Worm (Caenorhabditis elegans) whole organism, mixed stage, embryonic: ENCODE results near the gene F27E5.8.
A peak's percentile ranks its signal among the peaks of the same experiment; 100 is the strongest.

Source experiments
- M03D4.4 ChIP-seq: sonication (generic microtip); optimal IDR thresholded peaks from 2 replicates; lab custom pipeline; 2017; ENCODE audit warnings: mild to moderate bottlenecking, missing genetic modification characterization, missing compliant biosample characterization
- bed-3 ChIP-seq: fragments of 200-800 bp; sonication (Bioruptor generic); optimal IDR thresholded peaks from 3 replicates; lab custom pipeline; 2018; ENCODE audit warnings: mild to moderate bottlenecking, missing genetic modification characterization, moderate library complexity, missing compliant biosample characterization
- blmp-1 ChIP-seq: fragments of 150-350 bp; optimal IDR thresholded peaks from 2 replicates; lab custom pipeline; 2014; ENCODE audit warnings: missing biosample characterization, missing genetic modification characterization
- ceh-39 ChIP-seq: fragments of 150-350 bp; optimal IDR thresholded peaks from 2 replicates; lab custom pipeline; 2014; ENCODE audit warnings: missing biosample characterization, missing genetic modification characterization
- ceh-43 ChIP-seq: fragments of 200-800 bp; sonication (Bioruptor generic); optimal IDR thresholded peaks from 2 replicates; lab custom pipeline; 2018; ENCODE audit warnings: mild to moderate bottlenecking, missing genetic modification characterization, moderate library complexity, missing compliant biosample characterization
- ceh-83 ChIP-seq: fragments of 200-800 bp; sonication (Bioruptor generic); optimal IDR thresholded peaks from 2 replicates; lab custom pipeline; 2018; ENCODE audit warnings: mild to moderate bottlenecking, missing genetic modification characterization, missing compliant biosample characterization
- ces-1 ChIP-seq: fragments of 150-350 bp; optimal IDR thresholded peaks from 2 replicates; lab custom pipeline; 2014; ENCODE audit warnings: missing biosample characterization, missing genetic modification reagents, missing genetic modification characterization
- cnd-1 ChIP-seq: fragments of 200-800 bp; sonication (Bioruptor generic); optimal IDR thresholded peaks from 2 replicates; lab custom pipeline; 2018; ENCODE audit warnings: mild to moderate bottlenecking, missing genetic modification characterization, missing compliant biosample characterization
- drap-1 ChIP-seq: fragments of 200-800 bp; sonication (Bioruptor generic); optimal IDR thresholded peaks from 3 replicates; lab custom pipeline; 2018; ENCODE audit warnings: mild to moderate bottlenecking, missing genetic modification characterization, missing compliant biosample characterization
- elt-1 ChIP-seq: sonication (generic microtip); optimal IDR thresholded peaks from 2 replicates; lab custom pipeline; 2017; ENCODE audit warnings: missing genetic modification characterization, mild to moderate bottlenecking, missing compliant biosample characterization, antibody characterized with exemption, moderate library complexity, borderline replicate concordance; ENCODE audit not compliant: insufficient read depth
- elt-3 ChIP-seq: fragments of 150-350 bp; optimal IDR thresholded peaks from 2 replicates; lab custom pipeline; 2014; ENCODE audit warnings: missing biosample characterization, missing genetic modification characterization
- flh-1 ChIP-seq: fragments of 200-800 bp; sonication (Bioruptor generic); optimal IDR thresholded peaks from 2 replicates; lab custom pipeline; 2018; ENCODE audit warnings: mild to moderate bottlenecking, missing genetic modification characterization, moderate library complexity, missing compliant biosample characterization
- ham-2 ChIP-seq: fragments of 200-800 bp; sonication (Bioruptor generic); optimal IDR thresholded peaks from 2 replicates; lab custom pipeline; 2018; ENCODE audit warnings: mild to moderate bottlenecking, missing genetic modification characterization, missing compliant biosample characterization
- hlh-1 ChIP-seq: fragments of 150-350 bp; optimal IDR thresholded peaks from 2 replicates; lab custom pipeline; 2014; ENCODE audit warnings: missing biosample characterization, missing genetic modification reagents, missing genetic modification characterization
- lin-13 ChIP-seq: fragments of 150-350 bp; optimal IDR thresholded peaks from 2 replicates; lab custom pipeline; 2014; ENCODE audit warnings: missing biosample characterization, missing genetic modification characterization
- lin-32 ChIP-seq: fragments of 200-800 bp; sonication (Bioruptor generic); optimal IDR thresholded peaks from 2 replicates; lab custom pipeline; 2018; ENCODE audit warnings: mild to moderate bottlenecking, missing genetic modification characterization, missing compliant biosample characterization
- lsy-2 ChIP-seq: fragments of 150-350 bp; optimal IDR thresholded peaks from 2 replicates; lab custom pipeline; 2014; ENCODE audit warnings: missing biosample characterization, missing genetic modification characterization
- mab-5 ChIP-seq: fragments of 150-350 bp; optimal IDR thresholded peaks from 2 replicates; lab custom pipeline; 2014; ENCODE audit warnings: missing biosample characterization, missing genetic modification characterization
- mep-1 ChIP-seq: fragments of 150-350 bp; optimal IDR thresholded peaks from 2 replicates; lab custom pipeline; 2017; ENCODE audit warnings: missing biosample characterization, missing genetic modification reagents, missing genetic modification characterization, inconsistent platforms
- mls-2 ChIP-seq: sonication (generic microtip); optimal IDR thresholded peaks from 2 replicates; lab custom pipeline; 2016; ENCODE audit warnings: mild to moderate bottlenecking, missing genetic modification characterization, moderate library complexity, missing compliant biosample characterization
- nhr-12 ChIP-seq: fragments of 150-350 bp; optimal IDR thresholded peaks from 2 replicates; lab custom pipeline; 2014; ENCODE audit warnings: missing biosample characterization, missing genetic modification characterization
- nhr-2 ChIP-seq: fragments of 150-350 bp; optimal IDR thresholded peaks from 2 replicates; lab custom pipeline; 2014; ENCODE audit warnings: missing biosample characterization, missing genetic modification characterization
- nhr-237 ChIP-seq: fragments of 150-350 bp; optimal IDR thresholded peaks from 2 replicates; lab custom pipeline; 2014; ENCODE audit warnings: missing biosample characterization, missing genetic modification characterization
- nhr-28 ChIP-seq: fragments of 150-350 bp; optimal IDR thresholded peaks from 2 replicates; lab custom pipeline; 2014; ENCODE audit warnings: missing biosample characterization, missing genetic modification characterization
- nhr-76 ChIP-seq: sonication (generic microtip); optimal IDR thresholded peaks from 2 replicates; lab custom pipeline; 2017; ENCODE audit warnings: missing biosample characterization, missing genetic modification characterization
- pha-4 ChIP-seq: fragments of 150-350 bp; optimal IDR thresholded peaks from 2 replicates; lab custom pipeline; 2018; ENCODE audit warnings: missing biosample characterization, missing genetic modification reagents, missing genetic modification characterization
- sem-2 ChIP-seq: fragments of 200-800 bp; sonication (Bioruptor generic); optimal IDR thresholded peaks from 2 replicates; lab custom pipeline; 2018; ENCODE audit warnings: mild to moderate bottlenecking, missing genetic modification characterization, missing compliant biosample characterization
- snpc-4 ChIP-seq: fragments of 150-350 bp; optimal IDR thresholded peaks from 2 replicates; lab custom pipeline; 2014; ENCODE audit warnings: missing biosample characterization, missing genetic modification characterization
- sptf-1 ChIP-seq: sonication (generic microtip); optimal IDR thresholded peaks from 2 replicates; lab custom pipeline; 2017; ENCODE audit warnings: mild to moderate bottlenecking, missing genetic modification characterization, moderate library complexity, missing compliant biosample characterization
- tbx-8 ChIP-seq: fragments of 200-800 bp; sonication (Bioruptor generic); optimal IDR thresholded peaks from 2 replicates; lab custom pipeline; 2018; ENCODE audit warnings: mild to moderate bottlenecking, missing genetic modification characterization, moderate library complexity, missing compliant biosample characterization
- unc-120 ChIP-seq: sonication (generic microtip); optimal IDR thresholded peaks from 2 replicates; lab custom pipeline; 2017; ENCODE audit warnings: missing genetic modification characterization, missing compliant biosample characterization; ENCODE audit not compliant: poor library complexity, severe bottlenecking
- unc-39 ChIP-seq: fragments of 150-350 bp; optimal IDR thresholded peaks from 2 replicates; lab custom pipeline; 2014; ENCODE audit warnings: missing biosample characterization, missing genetic modification characterization
- unc-62 ChIP-seq: fragments of 150-350 bp; optimal IDR thresholded peaks from 2 replicates; lab custom pipeline; 2014; ENCODE audit warnings: missing biosample characterization, missing genetic modification reagents, missing genetic modification characterization
- ztf-11 ChIP-seq: fragments of 150-350 bp; optimal IDR thresholded peaks from 2 replicates; lab custom pipeline; 2014; ENCODE audit warnings: missing biosample characterization, missing genetic modification characterization

Gene F27E5.8

ce11 chrII:10127389-10127788 is at the start of gene F27E5.8:
Gene F27E5.8, minus strand, starts transcription at chrII:10127489.
- TF ChIP-seq nhr-237 (tag; lab: Kevin White, UChicago) (no peak), ztf-11 (tag; lab: Kevin White, UChicago) (no peak)

DNA sequence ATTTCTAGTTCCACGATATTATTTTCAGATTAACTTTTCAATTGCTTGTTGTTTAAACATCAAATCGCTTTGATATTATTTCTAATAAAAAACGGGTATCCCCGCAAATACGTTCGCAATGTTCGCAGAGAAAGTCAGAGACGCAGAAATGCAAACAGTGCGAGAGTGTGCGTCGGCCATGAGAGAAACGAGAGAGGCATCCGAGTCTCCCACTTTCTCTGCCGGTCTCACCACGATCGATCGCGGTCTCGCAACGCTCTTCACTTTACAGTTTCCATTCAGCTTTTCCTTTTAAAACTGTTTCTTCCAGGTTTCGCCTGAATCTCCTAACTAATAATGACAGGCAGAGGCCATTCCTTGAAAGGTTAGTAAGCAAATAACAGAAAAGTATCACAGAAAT is 47.0 kb upstream of the F27E5.8 start, which contains the start of gene F33H1.4:
F33H1.4 (plus strand) TSS at position 311 of the 400 bp plus-strand sequence.
- TF ChIP-seq cnd-1 (tag; lab: Kevin White, UChicago) = no peak
- no peak for TF ChIP-seq ces-1 (GFP tag; lab: Kevin White, UChicago)
- TF ChIP-seq elt-3 (tag; lab: Kevin White, UChicago) = no peak
- TF ChIP-seq ztf-11 (tag; lab: Kevin White, UChicago) = no peak
- TF ChIP-seq flh-1 (GFP tag; lab: Kevin White, UChicago) = no peak
- no peak for TF ChIP-seq unc-120 (tag; lab: Kevin White, UChicago)
- no peak for TF ChIP-seq ceh-43 (GFP tag; lab: Kevin White, UChicago)
- peak; percentile 91 for TF ChIP-seq lsy-2 (tag; lab: Kevin White, UChicago)
- TF ChIP-seq nhr-12 = no peak
- TF ChIP-seq pha-4 (tag; lab: Kevin White, UChicago) = no peak
- no peak for TF ChIP-seq sem-2 (GFP tag; lab: Kevin White, UChicago)
- TF ChIP-seq blmp-1 = peak; percentile 75
- no peak for TF ChIP-seq tbx-8 (GFP tag; lab: Kevin White, UChicago)
- peak; percentile 30 for TF ChIP-seq ceh-39 (tag; lab: Kevin White, UChicago)
- TF ChIP-seq drap-1 = no peak
- no peak for TF ChIP-seq ceh-83 (GFP tag; lab: Kevin White, UChicago)
- no peak for TF ChIP-seq lin-32
- peak; percentile 85 for TF ChIP-seq lin-13 (tag; lab: Kevin White, UChicago)
- TF ChIP-seq hlh-1 (tag; lab: Kevin White, UChicago) = peak; percentile 39
- TF ChIP-seq snpc-4 (tag; lab: Kevin White, UChicago) = no peak

- TF ChIP-seq lsy-2 (tag; lab: Kevin White, UChicago) = peak; percentile 2
- TF ChIP-seq nhr-28 (tag; lab: Kevin White, UChicago) = no peak
- TF ChIP-seq mls-2 (tag; lab: Kevin White, UChicago) = no peak
- TF ChIP-seq lin-32 = no peak
- no peak for TF ChIP-seq ham-2 (GFP tag; lab: Kevin White, UChicago)
- TF ChIP-seq nhr-12 = no peak
- no peak for TF ChIP-seq ces-1 (GFP tag; lab: Kevin White, UChicago)
- no peak for TF ChIP-seq elt-3 (tag; lab: Kevin White, UChicago)
- no peak for TF ChIP-seq sptf-1 (tag; lab: Kevin White, UChicago)
- no peak for TF ChIP-seq bed-3 (GFP tag; lab: Kevin White, UChicago)
- TF ChIP-seq mep-1 (tag; lab: Kevin White, UChicago) = peak; percentile 63
- TF ChIP-seq ceh-83 (GFP tag; lab: Kevin White, UChicago) = no peak
- TF ChIP-seq nhr-237 (tag; lab: Kevin White, UChicago) = no peak
- TF ChIP-seq, all 35 proteins: peak for 2
These were observed 45.2 kb upstream of the F27E5.8 start, which contains the start of gene wbp-11 for ce11 chrII:10172436-10172973. Gene wbp-11, plus strand, starts transcription at chrII:10172923.

- TF ChIP-seq ceh-39 (tag; lab: Kevin White, UChicago) = no peak
- no peak for TF ChIP-seq nhr-237 (tag; lab: Kevin White, UChicago)
- no peak for TF ChIP-seq elt-3 (tag; lab: Kevin White, UChicago)
- TF ChIP-seq unc-39 = no peak
- no peak for TF ChIP-seq unc-62 (GFP tag; lab: Kevin White, UChicago)
- TF ChIP-seq nhr-2 (tag; lab: Kevin White, UChicago) = no peak
- TF ChIP-seq nhr-76 (tag; lab: Kevin White, UChicago) = no peak
- TF ChIP-seq ham-2 (GFP tag; lab: Kevin White, UChicago) = no peak
- TF ChIP-seq flh-1 (GFP tag; lab: Kevin White, UChicago) = no peak
- no peak for TF ChIP-seq nhr-12
- no peak for TF ChIP-seq M03D4.4
- TF ChIP-seq pha-4 (tag; lab: Kevin White, UChicago) = no peak
- TF ChIP-seq ztf-11 (tag; lab: Kevin White, UChicago) = no peak
- no peak for TF ChIP-seq lsy-2 (tag; lab: Kevin White, UChicago)
- no peak for TF ChIP-seq sptf-1 (tag; lab: Kevin White, UChicago)
- TF ChIP-seq snpc-4 (tag; lab: Kevin White, UChicago) = no peak
- TF ChIP-seq bed-3 (GFP tag; lab: Kevin White, UChicago) = no peak
- no peak for TF ChIP-seq mab-5 (tag; lab: Kevin White, UChicago)
- TF ChIP-seq blmp-1 = no peak
- TF ChIP-seq elt-1 (tag; lab: Kevin White, UChicago) = no peak
- TF ChIP-seq, all 35 proteins: peak for 0
These were observed 43.6 kb upstream of the F27E5.8 start, which contains the start of gene gpd-4 for ce11 chrII:10170837-10171318. Gene gpd-4, plus strand, starts transcription at chrII:10171268.
